Fruit fly (Drosophila melanogaster): ENCODE results near the gene Grip.

DNA sequence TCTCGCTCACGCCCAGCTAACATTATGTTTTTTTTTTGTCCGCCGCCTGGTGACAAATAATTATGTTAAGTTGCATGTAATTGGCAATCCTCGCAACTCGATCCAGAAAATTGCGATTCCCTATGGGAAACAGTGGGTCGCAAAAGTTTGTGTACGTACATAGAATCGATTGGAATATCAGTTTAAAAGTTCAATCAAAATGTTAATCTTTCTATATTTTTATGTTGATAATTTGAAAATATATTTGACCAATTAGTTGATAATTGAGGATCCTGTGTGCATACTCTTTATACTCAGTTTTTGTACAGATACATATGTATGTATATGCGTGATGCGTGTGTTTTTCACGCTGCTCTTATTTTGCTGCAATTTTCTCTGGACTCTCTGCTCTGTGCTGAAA is 61.8 kb downstream of the Grip start:
- TF ChIP-seq CG8478 (optimal IDR thresholded peaks at IDR 0.05) (no peak), CTCF (optimal IDR thresholded peaks at IDR 0.05) (no peak)

Data from S2 (cell line).